Fruit fly (Drosophila melanogaster): ENCODE results near the gene sals.

- TF ChIP-seq CG6808 (GFP tag; optimal IDR thresholded peaks at IDR 0.05) (peak; percentile 22), CG3032 (tag; optimal IDR thresholded peaks at IDR 0.05) (no peak), CG6854 (GFP tag; optimal IDR thresholded peaks at IDR 0.05) (peak; percentile 52), salr (GFP tag; optimal IDR thresholded peaks at IDR 0.05) (no peak), Lpt (GFP tag; optimal IDR thresholded peaks at IDR 0.05) (no peak), CG16779 (tag; optimal IDR thresholded peaks at IDR 0.05) (no peak), Eip75B (GFP tag; optimal IDR thresholded peaks at IDR 0.05) (no peak), fd59A (GFP tag; optimal IDR thresholded peaks at IDR 0.05) (no peak), OdsH (GFP tag; optimal IDR thresholded peaks at IDR 0.05) (no peak), Sox15 (GFP tag; optimal IDR thresholded peaks at IDR 0.05) (no peak), CG8319 (GFP tag; optimal IDR thresholded peaks at IDR 0.05) (no peak)
Observed at dm6 chr3R:11449688-11450087, 1.9 kb downstream of the sals start.

Data from whole organism, prepupa.